Fruit fly (Drosophila melanogaster) whole organism, prepupa: ENCODE results near the gene Npc2h.

ENCODE experiments used
- CG10631 ChIP-seq: fragments of 200-800 bp; sonication (Bioruptor generic); optimal IDR thresholded peaks from 2 replicates; lab custom pipeline; 2016; ENCODE audit warnings: missing biosample characterization, missing genetic modification characterization
- CG10669 ChIP-seq: fragments of 200-800 bp; sonication (Bioruptor generic); optimal IDR thresholded peaks from 3 replicates; lab custom pipeline; 2018; ENCODE audit warnings: missing biosample characterization, mild to moderate bottlenecking, missing genetic modification characterization, moderate library complexity
- CG11762 ChIP-seq: fragments of 200-800 bp; sonication (Bioruptor generic); optimal IDR thresholded peaks from 3 replicates; lab custom pipeline; 2016; ENCODE audit warnings: missing biosample characterization, missing genetic modification characterization; ENCODE audit not compliant: insufficient read depth
- CG11902 ChIP-seq: fragments of 200-800 bp; sonication (Bioruptor generic); optimal IDR thresholded peaks from 3 replicates; lab custom pipeline; 2016; ENCODE audit warnings: missing biosample characterization, missing genetic modification characterization
- CG15336 ChIP-seq: fragments of 200-800 bp; sonication (Bioruptor generic); IDR thresholded peaks from 2 replicates; pipeline ENCODE4 v1.3.6; 2022; ENCODE audit warnings: missing biosample characterization, missing genetic modification characterization
- CG1621 ChIP-seq: fragments of 200-800 bp; sonication (Bioruptor generic); optimal IDR thresholded peaks from 3 replicates; lab custom pipeline; 2018; ENCODE audit warnings: missing biosample characterization, mild to moderate bottlenecking, missing genetic modification characterization
- CG16779 ChIP-seq: fragments of 200-800 bp; sonication (Bioruptor generic); optimal IDR thresholded peaks from 3 replicates; lab custom pipeline; 2017; ENCODE audit warnings: missing biosample characterization, mild to moderate bottlenecking, missing genetic modification characterization
- CG32006 ChIP-seq: fragments of 200-800 bp; sonication (Bioruptor generic); optimal IDR thresholded peaks from 3 replicates; lab custom pipeline; 2017; ENCODE audit warnings: missing biosample characterization, mild to moderate bottlenecking, missing genetic modification characterization
- CG3919 ChIP-seq: fragments of 200-800 bp; sonication (Bioruptor generic); optimal IDR thresholded peaks from 3 replicates; lab custom pipeline; 2016; ENCODE audit warnings: missing biosample characterization, missing genetic modification characterization
- CG6163 ChIP-seq: fragments of 200-800 bp; sonication (Bioruptor generic); IDR thresholded peaks from 3 replicates; pipeline ENCODE4 v1.3.6; 2022; ENCODE audit warnings: missing biosample characterization, missing genetic modification characterization
- CG6792 ChIP-seq: fragments of 200-800 bp; sonication (Bioruptor generic); optimal IDR thresholded peaks from 3 replicates; lab custom pipeline; 2016; ENCODE audit warnings: missing biosample characterization, missing genetic modification characterization
- CG6808 ChIP-seq: fragments of 200-800 bp; sonication (Bioruptor generic); optimal IDR thresholded peaks from 3 replicates; lab custom pipeline; 2017; ENCODE audit warnings: missing biosample characterization, missing genetic modification characterization, mild to moderate bottlenecking, moderate library complexity, missing genetic modification reagents
- CG6854 ChIP-seq: fragments of 200-800 bp; sonication (Bioruptor generic); optimal IDR thresholded peaks from 2 replicates; lab custom pipeline; 2017; ENCODE audit warnings: missing biosample characterization, mild to moderate bottlenecking, missing genetic modification characterization
- CG7368 ChIP-seq: fragments of 200-800 bp; sonication (Bioruptor generic); optimal IDR thresholded peaks from 3 replicates; lab custom pipeline; 2016; ENCODE audit warnings: missing biosample characterization, missing genetic modification characterization
- CG8632 ChIP-seq: fragments of 200-800 bp; sonication (Bioruptor generic); optimal IDR thresholded peaks from 3 replicates; lab custom pipeline; 2016; ENCODE audit warnings: missing biosample characterization, missing genetic modification characterization
- Eip75B ChIP-seq: fragments of 200-800 bp; sonication (Bioruptor generic); optimal IDR thresholded peaks from 3 replicates; lab custom pipeline; 2016; ENCODE audit warnings: missing biosample characterization, missing genetic modification characterization
- Eip78C ChIP-seq: fragments of 200-800 bp; sonication (Bioruptor generic); peaks from one replicate; lab custom pipeline; 2016; ENCODE audit warnings: missing biosample characterization, missing genetic modification characterization
- Ets21C ChIP-seq: fragments of 200-800 bp; sonication (Bioruptor generic); optimal IDR thresholded peaks from 3 replicates; lab custom pipeline; 2016; ENCODE audit warnings: missing biosample characterization, missing genetic modification characterization
- Ets96B ChIP-seq: fragments of 200-800 bp; optimal IDR thresholded peaks from 2 replicates; lab custom pipeline; 2019; ENCODE audit warnings: missing biosample characterization, mild to moderate bottlenecking, missing genetic modification characterization, moderate library complexity
- Hr39 ChIP-seq: fragments of 200-800 bp; sonication (Bioruptor generic); optimal IDR thresholded peaks from 2 replicates; lab custom pipeline; 2016; ENCODE audit warnings: missing biosample characterization, missing genetic modification characterization
- Hr4 ChIP-seq: fragments of 200-800 bp; sonication (Bioruptor generic); optimal IDR thresholded peaks from 3 replicates; lab custom pipeline; 2016; ENCODE audit warnings: missing biosample characterization, missing genetic modification characterization
- Lpt ChIP-seq: fragments of 200-800 bp; sonication (Bioruptor generic); optimal IDR thresholded peaks from 3 replicates; lab custom pipeline; 2016; ENCODE audit warnings: missing biosample characterization, missing genetic modification characterization
- Met ChIP-seq: fragments of 200-800 bp; sonication (Bioruptor generic); optimal IDR thresholded peaks from 3 replicates; lab custom pipeline; 2016; ENCODE audit warnings: missing biosample characterization, missing genetic modification characterization
- OdsH ChIP-seq: fragments of 200-800 bp; sonication (Bioruptor generic); optimal IDR thresholded peaks from 3 replicates; lab custom pipeline; 2016; ENCODE audit warnings: missing biosample characterization, missing genetic modification characterization
- Smox ChIP-seq: fragments of 200-800 bp; sonication (Bioruptor generic); optimal IDR thresholded peaks from 3 replicates; lab custom pipeline; 2016; ENCODE audit warnings: missing biosample characterization, missing genetic modification characterization
- Sox14 ChIP-seq: fragments of 200-800 bp; sonication (Bioruptor generic); optimal IDR thresholded peaks from 3 replicates; lab custom pipeline; 2016; ENCODE audit warnings: missing biosample characterization, missing genetic modification characterization
- cyc ChIP-seq: fragments of 200-800 bp; sonication (Bioruptor generic); optimal IDR thresholded peaks from 3 replicates; lab custom pipeline; 2016; ENCODE audit warnings: missing biosample characterization, missing genetic modification characterization
- dsx ChIP-seq: fragments of 200-800 bp; optimal IDR thresholded peaks from 3 replicates; lab custom pipeline; 2019; ENCODE audit warnings: missing biosample characterization, mild to moderate bottlenecking, missing genetic modification characterization, moderate library complexity; ENCODE audit not compliant: poor library complexity, severe bottlenecking
- eg ChIP-seq: fragments of 200-800 bp; sonication (Bioruptor generic); IDR thresholded peaks from 3 replicates; pipeline ENCODE4 v1.3.6; 2022; ENCODE audit warnings: missing biosample characterization, missing genetic modification characterization
- fd59A ChIP-seq: fragments of 200-800 bp; sonication (Bioruptor generic); optimal IDR thresholded peaks from 2 replicates; lab custom pipeline; 2017; ENCODE audit warnings: missing biosample characterization, mild to moderate bottlenecking, missing genetic modification characterization, missing genetic modification reagents
- fkh ChIP-seq: fragments of 200-800 bp; sonication (Bioruptor generic); optimal IDR thresholded peaks from 3 replicates; lab custom pipeline; 2017; ENCODE audit warnings: missing biosample characterization, mild to moderate bottlenecking, missing genetic modification characterization, moderate library complexity
- lz ChIP-seq: fragments of 200-800 bp; sonication (Bioruptor generic); optimal IDR thresholded peaks from 3 replicates; lab custom pipeline; 2016; ENCODE audit warnings: missing biosample characterization, missing genetic modification characterization
- net ChIP-seq: fragments of 200-800 bp; sonication (Bioruptor generic); optimal IDR thresholded peaks from 3 replicates; lab custom pipeline; 2016; ENCODE audit warnings: missing biosample characterization, missing genetic modification characterization
- pdm3 ChIP-seq: fragments of 200-800 bp; sonication (Bioruptor generic); optimal IDR thresholded peaks from 3 replicates; lab custom pipeline; 2016; ENCODE audit warnings: missing biosample characterization, missing genetic modification characterization
- salr ChIP-seq, 2 experiments: fragments of 200-800 bp; sonication (Bioruptor generic); optimal IDR thresholded peaks; 3 replicates each; lab custom pipeline; 2016 to 2018; ENCODE audit warnings: missing biosample characterization in 2 of 2, missing genetic modification characterization in 2 of 2, mild to moderate bottlenecking in 1 of 2
- spab ChIP-seq: fragments of 200-800 bp; sonication (Bioruptor generic); optimal IDR thresholded peaks from 2 replicates; lab custom pipeline; 2017; ENCODE audit warnings: missing biosample characterization, mild to moderate bottlenecking, missing genetic modification characterization, missing genetic modification reagents
- ss ChIP-seq, 2 experiments: fragments of 200-800 bp; sonication (Bioruptor generic); optimal IDR thresholded peaks; 2 replicates in 1 of 2; 3 replicates in 1 of 2; lab custom pipeline; 2017 to 2018; ENCODE audit warnings: mild to moderate bottlenecking in 2 of 2, missing biosample characterization in 2 of 2, missing genetic modification characterization in 2 of 2, moderate library complexity in 1 of 2
- svp ChIP-seq: fragments of 200-800 bp; sonication (Bioruptor generic); peaks from one replicate; lab custom pipeline; 2016; ENCODE audit warnings: missing biosample characterization, missing genetic modification characterization

Gene Npc2h

dm6 chr3R:30735047-30735446, 11.0 kb downstream of the Npc2h start:
- TF ChIP-seq dsx = peak; percentile 31
- TF ChIP-seq eg (GFP tag; lab: Robert Waterston, UW) = no peak

dm6 chr3R:30734576-30734975, 11.5 kb downstream of the Npc2h start:
- TF ChIP-seq eg (GFP tag; lab: Robert Waterston, UW) (0 out of 3 replicates have a peak, but pooled peaks have one; percentile 13), Eip78C (GFP tag; lab: Kevin White, UChicago) (peak; percentile 22), CG8632 (GFP tag; lab: Kevin White, UChicago) (no peak), svp (GFP tag; lab: Kevin White, UChicago) (peak; percentile 30), ss (GFP tag; optimal IDR thresholded peaks at IDR 0.05; lab: Kevin White, UChicago) (no peak), CG32006 (no peak), Ets21C (no peak)

- TF ChIP-seq Eip78C (GFP tag; lab: Kevin White, UChicago) (peak; percentile 64), ss (GFP tag; optimal IDR thresholded peaks at IDR 0.05; lab: Kevin White, UChicago) (no peak), CG6854 (GFP tag; lab: Kevin White, UChicago) (no peak), svp (GFP tag; lab: Kevin White, UChicago) (peak; percentile 65), net (GFP tag; lab: Kevin White, UChicago) (no peak)
Observed at dm6 chr3R:30733081-30733480, 13.0 kb downstream of the Npc2h start.

- no peak for TF ChIP-seq CG11762 (GFP tag; lab: Kevin White, UChicago)
- no peak for TF ChIP-seq net (GFP tag; lab: Kevin White, UChicago)
- TF ChIP-seq cyc (GFP tag; lab: Kevin White, UChicago) = no peak
- no peak for TF ChIP-seq CG8632 (GFP tag; lab: Kevin White, UChicago)
- TF ChIP-seq pdm3 (GFP tag; lab: Kevin White, UChicago) = no peak
- TF ChIP-seq CG6792 = no peak
Observed at dm6 chr3R:30731065-30731464, 15.0 kb downstream of the Npc2h start, which contains the start of gene CG11313. TSS of gene CG11313 (minus strand) at chr3R:30731165.

dm6 chr3R:30729013-30729412, 17.1 kb downstream of the Npc2h start:
- TF ChIP-seq CG10669 (no peak), Eip78C (GFP tag; lab: Kevin White, UChicago) (peak; percentile 30), svp (GFP tag; lab: Kevin White, UChicago) (peak; percentile 44), Eip75B (no peak)

dm6 chr3R:30725787-30726186, 20.3 kb downstream of the Npc2h start, which contains the start of gene eIF4H2:
TSS of gene eIF4H2 (plus strand) at chr3R:30726087.
- TF ChIP-seq Hr39 (GFP tag; lab: Kevin White, UChicago) (no peak), salr (GFP tag; optimal IDR thresholded peaks at IDR 0.05; lab: Kevin White, UChicago) (no peak), Sox14 (GFP tag; lab: Kevin White, UChicago) (no peak), CG11902 (GFP tag; lab: Kevin White, UChicago) (no peak), CG16779 (tag; lab: Kevin White, UChicago) (no peak), CG15336 (GFP tag; lab: Robert Waterston, UW) (no peak), Hr4 (GFP tag; lab: Kevin White, UChicago) (no peak), OdsH (no peak), CG1621 (tag; lab: Kevin White, UChicago) (no peak)
- TF ChIP-seq, all 60 proteins: peak for 0

dm6 chr3R:30722374-30722773, 23.7 kb downstream of the Npc2h start:
- TF ChIP-seq Smox (GFP tag; lab: Kevin White, UChicago) (no peak), CG6163 (peak; percentile 63; the same call in 2 of the 3 replicates), CG6792 (no peak), CG8632 (GFP tag; lab: Kevin White, UChicago) (no peak), pdm3 (GFP tag; lab: Kevin White, UChicago) (peak; percentile 14), CG6808 (GFP tag; lab: Kevin White, UChicago) (peak; percentile 20), CG7368 (GFP tag; lab: Kevin White, UChicago) (no peak), Sox14 (GFP tag; lab: Kevin White, UChicago) (no peak), fkh (GFP tag; lab: Kevin White, UChicago) (no peak), Eip78C (GFP tag; lab: Kevin White, UChicago) (peak; percentile 79), CG3919 (GFP tag; lab: Kevin White, UChicago) (peak; percentile 23), OdsH (no peak), spab (GFP tag; lab: Kevin White, UChicago) (peak; percentile 13), CG10631 (GFP tag; lab: Kevin White, UChicago) (no peak), Ets96B (tag; lab: Kevin White, UChicago) (peak; percentile 38), fd59A (GFP tag; lab: Kevin White, UChicago) (no peak), svp (GFP tag; lab: Kevin White, UChicago) (peak; percentile 33), Lpt (GFP tag; lab: Kevin White, UChicago) (no peak), Eip75B (no peak), dsx (peak; percentile 7), Met (GFP tag; lab: Kevin White, UChicago) (no peak), lz (GFP tag; lab: Kevin White, UChicago) (no peak)
